Worm (Caenorhabditis elegans) whole organism, L1 larva: ENCODE measurements around the gene F37H8.6.

Source experiments
- F16B12.6 ChIP-seq: fragments of 150-350 bp; optimal IDR thresholded peaks from 2 replicates; lab custom pipeline; 2014; ENCODE audit warnings: missing biosample characterization, missing genetic modification characterization
- ama-1 ChIP-seq: fragments of 150-350 bp; optimal IDR thresholded peaks from 2 replicates; lab custom pipeline; 2014
- ceh-8 ChIP-seq: fragments of 200-800 bp; sonication (Bioruptor generic); optimal IDR thresholded peaks from 2 replicates; lab custom pipeline; 2018; ENCODE audit warnings: mild to moderate bottlenecking, missing genetic modification characterization, moderate library complexity, missing compliant biosample characterization
- egl-27 ChIP-seq, 2 experiments: fragments of 150-350 bp in 1 of 2; sonication (generic microtip); optimal IDR thresholded peaks; 3 replicates each; lab custom pipeline; 2017 to 2018; ENCODE audit warnings: missing biosample characterization in 2 of 2, missing genetic modification characterization in 2 of 2, missing genetic modification reagents in 2 of 2
- fkh-10 ChIP-seq: sonication (generic microtip); optimal IDR thresholded peaks from 2 replicates; lab custom pipeline; 2017; ENCODE audit warnings: missing biosample characterization, missing genetic modification reagents, missing genetic modification characterization
- hlh-4 ChIP-seq: sonication (generic microtip); optimal IDR thresholded peaks from 2 replicates; lab custom pipeline; 2016; ENCODE audit warnings: mild to moderate bottlenecking, missing genetic modification characterization, missing compliant biosample characterization
- jun-1 ChIP-seq: fragments of 150-350 bp; optimal IDR thresholded peaks from 2 replicates; lab custom pipeline; 2014; ENCODE audit warnings: missing biosample characterization, missing genetic modification reagents, missing genetic modification characterization
- nhr-12 ChIP-seq: sonication (generic microtip); optimal IDR thresholded peaks from 2 replicates; lab custom pipeline; 2017; ENCODE audit warnings: missing biosample characterization, missing genetic modification characterization
- nhr-77 ChIP-seq: fragments of 150-350 bp; optimal IDR thresholded peaks from 2 replicates; lab custom pipeline; 2014; ENCODE audit warnings: missing biosample characterization, missing genetic modification characterization
- pqm-1 ChIP-seq: sonication (generic microtip); optimal IDR thresholded peaks from 3 replicates; lab custom pipeline; 2017; ENCODE audit warnings: missing biosample characterization, missing genetic modification characterization
- snpc-4 ChIP-seq: fragments of 150-350 bp; optimal IDR thresholded peaks from 2 replicates; lab custom pipeline; 2014; ENCODE audit warnings: missing biosample characterization, missing genetic modification characterization
- tbx-2 ChIP-seq: sonication (generic microtip); optimal IDR thresholded peaks from 2 replicates; lab custom pipeline; 2016; ENCODE audit warnings: missing genetic modification characterization, missing compliant biosample characterization

ce11 chrII:11153080-11153479, 24.2 kb downstream of the F37H8.6 start:
- no peak for TF ChIP-seq ceh-8
- TF ChIP-seq snpc-4 (tag; lab: Kevin White, UChicago) = no peak
- no peak for TF ChIP-seq pqm-1 (tag; lab: Kevin White, UChicago)
- no peak for TF ChIP-seq jun-1
- no peak for TF ChIP-seq fkh-10 (GFP tag; lab: Kevin White, UChicago)
- no peak for TF ChIP-seq nhr-12 (tag; lab: Kevin White, UChicago)
- no peak for TF ChIP-seq egl-27 (tag; optimal IDR thresholded peaks at IDR 0.05; lab: Kevin White, UChicago)
- TF ChIP-seq nhr-77 (tag; lab: Kevin White, UChicago) = no peak
- no peak for TF ChIP-seq ama-1 (lab: Kevin White, UChicago)
- no peak for TF ChIP-seq F16B12.6
- no peak for TF ChIP-seq tbx-2 (tag; lab: Kevin White, UChicago)
- TF ChIP-seq hlh-4 (tag; lab: Kevin White, UChicago) = no peak
